Fruit fly (Drosophila melanogaster): ENCODE results near the gene CG10211.

DNA sequence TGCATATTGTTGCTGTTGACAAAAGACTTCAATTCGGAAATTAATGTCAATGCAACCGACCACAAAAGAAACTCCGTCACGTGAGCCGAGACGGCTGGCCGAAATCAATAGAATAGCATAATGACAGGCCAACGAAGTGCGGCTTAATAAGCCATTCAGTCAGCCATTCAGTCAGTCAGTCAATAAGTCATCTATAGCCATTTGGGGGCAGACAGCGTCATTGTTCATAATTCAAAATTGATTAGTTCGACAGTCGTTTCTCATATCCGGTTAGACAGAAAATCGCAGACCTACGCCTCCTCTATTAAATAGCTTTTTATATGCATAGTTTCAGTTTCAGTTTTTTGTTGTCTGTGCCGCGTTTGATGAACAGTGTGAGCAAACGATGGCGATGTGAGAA, 8.7 kb downstream of the CG10211 start:
- TF ChIP-seq CG14655 (GFP tag; optimal IDR thresholded peaks at IDR 0.05) (no peak), CG10348 (GFP tag; IDR thresholded peaks at IDR 0.05) (no peak), CG34367 (tag; optimal IDR thresholded peaks at IDR 0.05) (no peak), CG8159 (tag; optimal IDR thresholded peaks at IDR 0.05) (no peak), EcR (GFP tag; optimal IDR thresholded peaks at IDR 0.05) (no peak), CG4496 (GFP tag; IDR thresholded peaks at IDR 0.05) (no peak), CG9948 (tag; optimal IDR thresholded peaks at IDR 0.05) (no peak)

Measured in whole organism, pupa.